Fruit fly (Drosophila melanogaster): ENCODE results near the gene CG17197.

The CG17197 gene

dm6 chr3R:25775269-25775668 lies at the start of gene CG17197, which contains the start of gene CG17198:
TSS of gene CG17197 (minus strand) at chr3R:25775369.
TSS of gene CG17198 (minus strand) at chr3R:25775369.
- no peak for TF ChIP-seq CG17801 (GFP tag; optimal IDR thresholded peaks at IDR 0.05; ENCODE audit: partially characterized antibody)

- no peak for TF ChIP-seq CG17801 (GFP tag; optimal IDR thresholded peaks at IDR 0.05; ENCODE audit: partially characterized antibody)
These were observed 40.0 kb upstream of the CG17197 start, which contains the start of gene CG14354 for dm6 chr3R:25815179-25815578. TSS of gene CG14354 (plus strand) at chr3R:25815479.

dm6 chr3R:25811611-25812010 lies 36.4 kb upstream of the CG17197 start, which contains the start of the genes Acam and CG17770:
TSS of gene Acam (plus strand) at chr3R:25811911.
TSS of gene CG17770 (plus strand) at chr3R:25811911.
- no peak for TF ChIP-seq CG17801 (GFP tag; optimal IDR thresholded peaks at IDR 0.05; ENCODE audit: partially characterized antibody)

dm6 chr3R:25810796-25811195 lies 35.6 kb upstream of the CG17197 start, which contains the start of gene CG5024:
TSS of gene CG5024 (plus strand) at chr3R:25811096.
- TF ChIP-seq CG17801 (GFP tag; optimal IDR thresholded peaks at IDR 0.05; ENCODE audit: partially characterized antibody): no peak

- no peak for TF ChIP-seq CG17801 (GFP tag; optimal IDR thresholded peaks at IDR 0.05; ENCODE audit: partially characterized antibody)
These were observed 31.0 kb upstream of the CG17197 start, which contains the start of gene BG642167 for dm6 chr3R:25806145-25806544. TSS of gene BG642167 (plus strand) at chr3R:25806445.

dm6 chr3R:25791807-25792206 lies 16.6 kb upstream of the CG17197 start:
- TF ChIP-seq CG17801 (GFP tag; optimal IDR thresholded peaks at IDR 0.05; ENCODE audit: partially characterized antibody): no peak

dm6 chr3R:25790371-25790770 lies 15.2 kb upstream of the CG17197 start, which contains the start of gene CG31093:
TSS of gene CG31093 (minus strand) at chr3R:25790471.
- TF ChIP-seq CG17801 (GFP tag; optimal IDR thresholded peaks at IDR 0.05; ENCODE audit: partially characterized antibody): no peak

dm6 chr3R:25789355-25789754 lies 14.2 kb upstream of the CG17197 start, which contains the start of gene CG31380:
TSS of gene CG31380 (minus strand) at chr3R:25789455.
- TF ChIP-seq CG17801 (GFP tag; optimal IDR thresholded peaks at IDR 0.05; ENCODE audit: partially characterized antibody): no peak

- TF ChIP-seq CG17801 (GFP tag; optimal IDR thresholded peaks at IDR 0.05; ENCODE audit: partially characterized antibody): no peak
These were observed 12.0 kb upstream of the CG17197 start, which contains the start of gene CG4960 for dm6 chr3R:25787198-25787597. TSS of gene CG4960 (minus strand) at chr3R:25787298.

- no peak for TF ChIP-seq CG17801 (GFP tag; optimal IDR thresholded peaks at IDR 0.05; ENCODE audit: partially characterized antibody)
These were observed 7.8 kb upstream of the CG17197 start for dm6 chr3R:25782855-25783424.

dm6 chr3R:25778205-25778604 lies 3.0 kb upstream of the CG17197 start, which contains the start of gene CG4956:
TSS of gene CG4956 (minus strand) at chr3R:25778305.
- TF ChIP-seq CG17801 (GFP tag; optimal IDR thresholded peaks at IDR 0.05; ENCODE audit: partially characterized antibody): no peak

- no peak for TF ChIP-seq CG17801 (GFP tag; optimal IDR thresholded peaks at IDR 0.05; ENCODE audit: partially characterized antibody)
These were observed 1.9 kb upstream of the CG17197 start, which contains the start of gene CG17195 for dm6 chr3R:25777098-25777497. TSS of gene CG17195 (minus strand) at chr3R:25777198.

- TF ChIP-seq CG17801 (GFP tag; optimal IDR thresholded peaks at IDR 0.05; ENCODE audit: partially characterized antibody): no peak
These were observed 968 bp upstream of the CG17197 start, which contains the start of gene CG17196 for dm6 chr3R:25776137-25776536. TSS of gene CG17196 (minus strand) at chr3R:25776237.

- no peak for TF ChIP-seq CG17801 (GFP tag; optimal IDR thresholded peaks at IDR 0.05; ENCODE audit: partially characterized antibody)
These were observed 12.2 kb downstream of the CG17197 start, which contains the start of gene LpR1 for dm6 chr3R:25763005-25763404. TSS of gene LpR1 (minus strand) at chr3R:25763105.

- no peak for TF ChIP-seq CG17801 (GFP tag; optimal IDR thresholded peaks at IDR 0.05; ENCODE audit: partially characterized antibody)
These were observed 13.0 kb downstream of the CG17197 start for dm6 chr3R:25762005-25762764.
